Worm (Caenorhabditis elegans) whole organism, L3 larva: ENCODE measurements around the gene R13D11.10.

Experiments
- aly-2 ChIP-seq: fragments of 150-350 bp; optimal IDR thresholded peaks from 2 replicates; lab custom pipeline; 2014; ENCODE audit warnings: missing biosample characterization, missing genetic modification characterization
- ama-1 ChIP-seq: fragments of 150-350 bp; optimal IDR thresholded peaks from 2 replicates; lab custom pipeline; 2018
- ceh-28 ChIP-seq: fragments of 150-350 bp; optimal IDR thresholded peaks from 2 replicates; lab custom pipeline; 2014; ENCODE audit warnings: missing biosample characterization, missing genetic modification reagents, missing genetic modification characterization
- hmg-11 ChIP-seq: sonication (generic microtip); optimal IDR thresholded peaks from 2 replicates; lab custom pipeline; 2016; ENCODE audit warnings: missing genetic modification characterization, missing compliant biosample characterization
- jun-1 ChIP-seq: fragments of 150-350 bp; optimal IDR thresholded peaks from 2 replicates; lab custom pipeline; 2014; ENCODE audit warnings: missing biosample characterization, missing genetic modification reagents, missing genetic modification characterization
- mdl-1 ChIP-seq: fragments of 150-350 bp; optimal IDR thresholded peaks from 2 replicates; lab custom pipeline; 2014; ENCODE audit warnings: missing biosample characterization, missing genetic modification characterization
- nhr-11 ChIP-seq: fragments of 150-350 bp; optimal IDR thresholded peaks from 2 replicates; lab custom pipeline; 2014; ENCODE audit warnings: missing biosample characterization, missing genetic modification characterization
- nhr-12 ChIP-seq: fragments of 150-350 bp; optimal IDR thresholded peaks from 2 replicates; lab custom pipeline; 2014; ENCODE audit warnings: missing biosample characterization, missing genetic modification characterization
- pha-4 ChIP-seq: fragments of 150-350 bp; optimal IDR thresholded peaks from 2 replicates; lab custom pipeline; 2014; ENCODE audit warnings: missing biosample characterization, missing genetic modification reagents, missing genetic modification characterization
- skn-1 ChIP-seq: fragments of 150-350 bp; optimal IDR thresholded peaks from 2 replicates; lab custom pipeline; 2014; ENCODE audit warnings: missing biosample characterization, missing genetic modification characterization
- snpc-4 ChIP-seq: fragments of 150-350 bp; optimal IDR thresholded peaks from 2 replicates; lab custom pipeline; 2014; ENCODE audit warnings: missing biosample characterization, missing genetic modification characterization
- unc-39 ChIP-seq: sonication (generic microtip); optimal IDR thresholded peaks from 4 replicates; lab custom pipeline; 2017; ENCODE audit warnings: missing biosample characterization, missing genetic modification characterization
- unc-62 ChIP-seq: fragments of 150-350 bp; sonication (generic microtip); optimal IDR thresholded peaks from 4 replicates; lab custom pipeline; 2014; ENCODE audit warnings: missing biosample characterization, missing genetic modification reagents, missing genetic modification characterization
- ztf-11 ChIP-seq: fragments of 150-350 bp; optimal IDR thresholded peaks from 2 replicates; lab custom pipeline; 2014; ENCODE audit warnings: missing biosample characterization, missing genetic modification characterization

ce11 chrV:772210-772609 lies 40.8 kb downstream of the R13D11.10 start:
- TF ChIP-seq aly-2 (tag; lab: Kevin White, UChicago) (no peak), hmg-11 (tag; lab: Kevin White, UChicago) (no peak), snpc-4 (tag; lab: Kevin White, UChicago) (no peak), skn-1 (tag; lab: Kevin White, UChicago) (no peak), jun-1 (tag; lab: Kevin White, UChicago) (no peak), unc-39 (no peak), ama-1 (no peak), mdl-1 (tag; lab: Kevin White, UChicago) (no peak), pha-4 (no peak), unc-62 (GFP tag; lab: Kevin White, UChicago) (no peak), ztf-11 (tag; lab: Kevin White, UChicago) (no peak), nhr-12 (tag; lab: Kevin White, UChicago) (no peak), nhr-11 (no peak), ceh-28 (tag; lab: Kevin White, UChicago) (no peak)
